Worm (Caenorhabditis elegans) whole organism, L1 larva: Measurements from ENCODE around the gene K08D9.6.
A peak's percentile ranks its signal among the peaks of the same experiment; 100 is the strongest.

ENCODE experiments used
- C04F5.9 ChIP-seq: sonication (generic microtip); optimal IDR thresholded peaks from 2 replicates; lab custom pipeline; 2016; ENCODE audit warnings: missing genetic modification characterization, missing compliant biosample characterization
- C16A3.4 ChIP-seq: fragments of 150-350 bp; optimal IDR thresholded peaks from 2 replicates; lab custom pipeline; 2014; ENCODE audit warnings: missing biosample characterization, missing genetic modification characterization
- Y116A8C.19 ChIP-seq: sonication (generic microtip); optimal IDR thresholded peaks from 2 replicates; lab custom pipeline; 2016; ENCODE audit warnings: missing compliant biosample characterization, missing genetic modification characterization, borderline replicate concordance
- aha-1 ChIP-seq: fragments of 150-350 bp; optimal IDR thresholded peaks from 2 replicates; lab custom pipeline; 2014; ENCODE audit warnings: missing biosample characterization, missing genetic modification characterization
- aly-2 ChIP-seq: fragments of 150-350 bp; optimal IDR thresholded peaks from 2 replicates; lab custom pipeline; 2014; ENCODE audit warnings: missing biosample characterization, missing genetic modification characterization
- ama-1 ChIP-seq: fragments of 150-350 bp; optimal IDR thresholded peaks from 2 replicates; lab custom pipeline; 2014
- blmp-1 ChIP-seq: fragments of 150-350 bp; optimal IDR thresholded peaks from 2 replicates; lab custom pipeline; 2014; ENCODE audit warnings: missing biosample characterization, missing genetic modification characterization
- ceh-8 ChIP-seq: fragments of 200-800 bp; sonication (Bioruptor generic); optimal IDR thresholded peaks from 2 replicates; lab custom pipeline; 2018; ENCODE audit warnings: mild to moderate bottlenecking, missing genetic modification characterization, moderate library complexity, missing compliant biosample characterization
- efl-1 ChIP-seq, 4 experiments: fragments of 150-350 bp; optimal IDR thresholded peaks in 3 of 4; peaks in 1 of 4; 1 replicate in 1 of 4; 2 replicates in 3 of 4; lab custom pipeline; 2014; ENCODE audit warnings: missing biosample characterization in 2 of 4, missing genetic modification characterization in 2 of 4, missing genetic modification reagents in 2 of 4
- elt-2 ChIP-seq: sonication (generic microtip); optimal IDR thresholded peaks from 2 replicates; lab custom pipeline; 2016; ENCODE audit warnings: missing genetic modification characterization, mild to moderate bottlenecking, inconsistent platforms, missing compliant biosample characterization, missing genetic modification reagents
- ets-5 ChIP-seq: fragments of 200-800 bp; sonication (Bioruptor generic); IDR thresholded peaks from 2 replicates; pipeline ENCODE4 v1.3.6; 2022; ENCODE audit warnings: missing genetic modification characterization, missing compliant biosample characterization
- grh-1 ChIP-seq: fragments of 200-800 bp; sonication (Bioruptor generic); IDR thresholded peaks from 2 replicates; pipeline ENCODE4 v1.3.6; 2022; ENCODE audit warnings: missing genetic modification reagents, missing genetic modification characterization, missing compliant biosample characterization
- hlh-4 ChIP-seq: sonication (generic microtip); optimal IDR thresholded peaks from 2 replicates; lab custom pipeline; 2016; ENCODE audit warnings: mild to moderate bottlenecking, missing genetic modification characterization, missing compliant biosample characterization
- isw-1 ChIP-seq: fragments of 200-800 bp; sonication (Bioruptor generic); IDR thresholded peaks from 2 replicates; pipeline ENCODE4 v1.3.6; 2022; ENCODE audit warnings: missing genetic modification characterization, missing compliant biosample characterization
- jun-1 ChIP-seq: fragments of 150-350 bp; optimal IDR thresholded peaks from 2 replicates; lab custom pipeline; 2014; ENCODE audit warnings: missing biosample characterization, missing genetic modification reagents, missing genetic modification characterization
- lin-13 ChIP-seq: fragments of 150-350 bp; optimal IDR thresholded peaks from 2 replicates; lab custom pipeline; 2014; ENCODE audit warnings: missing biosample characterization, missing genetic modification reagents, missing genetic modification characterization
- lin-14 ChIP-seq: fragments of 200-800 bp; sonication (Bioruptor generic); optimal IDR thresholded peaks from 2 replicates; lab custom pipeline; 2018; ENCODE audit warnings: mild to moderate bottlenecking, missing genetic modification characterization, moderate library complexity, missing compliant biosample characterization
- lir-3 ChIP-seq: sonication (generic microtip); optimal IDR thresholded peaks from 2 replicates; lab custom pipeline; 2016; ENCODE audit warnings: mild to moderate bottlenecking, missing genetic modification characterization, moderate library complexity, missing compliant biosample characterization; ENCODE audit not compliant: poor library complexity
- lsy-2 ChIP-seq, 2 experiments: fragments of 150-350 bp; optimal IDR thresholded peaks; 2 replicates each; lab custom pipeline; 2014; ENCODE audit warnings: missing biosample characterization in 2 of 2, missing genetic modification characterization in 2 of 2
- mdl-1 ChIP-seq, 2 experiments: fragments of 150-350 bp; optimal IDR thresholded peaks; 2 replicates each; lab custom pipeline; 2014 to 2017; ENCODE audit warnings: missing biosample characterization in 2 of 2, missing genetic modification characterization in 2 of 2, inconsistent platforms in 1 of 2
- mef-2 ChIP-seq: fragments of 150-350 bp; optimal IDR thresholded peaks from 2 replicates; lab custom pipeline; 2014; ENCODE audit warnings: missing biosample characterization, missing genetic modification characterization
- nhr-11 ChIP-seq: fragments of 150-350 bp; optimal IDR thresholded peaks from 2 replicates; lab custom pipeline; 2014; ENCODE audit warnings: missing biosample characterization, missing genetic modification characterization
- nhr-12 ChIP-seq: sonication (generic microtip); optimal IDR thresholded peaks from 2 replicates; lab custom pipeline; 2017; ENCODE audit warnings: missing biosample characterization, missing genetic modification characterization
- nhr-20 ChIP-seq: sonication (generic microtip); optimal IDR thresholded peaks from 2 replicates; lab custom pipeline; 2016; ENCODE audit warnings: mild to moderate bottlenecking, missing genetic modification characterization, missing compliant biosample characterization
- nhr-28 ChIP-seq: fragments of 150-350 bp; optimal IDR thresholded peaks from 2 replicates; lab custom pipeline; 2014; ENCODE audit warnings: missing biosample characterization, missing genetic modification characterization
- nhr-47 ChIP-seq: sonication (generic microtip); optimal IDR thresholded peaks from 2 replicates; lab custom pipeline; 2016; ENCODE audit warnings: mild to moderate bottlenecking, missing genetic modification characterization, moderate library complexity, missing compliant biosample characterization
- nhr-71 ChIP-seq: sonication (generic microtip); optimal IDR thresholded peaks from 2 replicates; lab custom pipeline; 2016; ENCODE audit warnings: mild to moderate bottlenecking, missing genetic modification characterization, moderate library complexity, missing compliant biosample characterization
- nhr-77 ChIP-seq: fragments of 150-350 bp; optimal IDR thresholded peaks from 2 replicates; lab custom pipeline; 2014; ENCODE audit warnings: missing biosample characterization, missing genetic modification characterization
- pag-3 ChIP-seq: sonication (generic microtip); optimal IDR thresholded peaks from 2 replicates; lab custom pipeline; 2017; ENCODE audit warnings: missing genetic modification characterization, mild to moderate bottlenecking, missing compliant biosample characterization, antibody characterized with exemption, borderline replicate concordance; ENCODE audit not compliant: insufficient read depth
- pax-3 ChIP-seq: fragments of 200-800 bp; sonication (Bioruptor generic); optimal IDR thresholded peaks from 2 replicates; lab custom pipeline; 2018; ENCODE audit warnings: mild to moderate bottlenecking, missing genetic modification characterization, moderate library complexity, missing compliant biosample characterization
- rnt-1 ChIP-seq: sonication (generic microtip); optimal IDR thresholded peaks from 2 replicates; lab custom pipeline; 2016; ENCODE audit warnings: mild to moderate bottlenecking, missing genetic modification characterization, moderate library complexity, missing compliant biosample characterization
- snpc-4 ChIP-seq: fragments of 150-350 bp; optimal IDR thresholded peaks from 2 replicates; lab custom pipeline; 2014; ENCODE audit warnings: missing biosample characterization, missing genetic modification characterization
- swsn-7 ChIP-seq: sonication (generic microtip); optimal IDR thresholded peaks from 2 replicates; lab custom pipeline; 2016; ENCODE audit warnings: missing genetic modification characterization, missing compliant biosample characterization
- tbx-2 ChIP-seq: sonication (generic microtip); optimal IDR thresholded peaks from 2 replicates; lab custom pipeline; 2016; ENCODE audit warnings: missing genetic modification characterization, missing compliant biosample characterization
- unc-30 ChIP-seq: sonication (generic microtip); optimal IDR thresholded peaks from 2 replicates; lab custom pipeline; 2017; ENCODE audit warnings: missing biosample characterization, missing genetic modification characterization
- unc-86 ChIP-seq: sonication (generic microtip); optimal IDR thresholded peaks from 2 replicates; lab custom pipeline; 2016; ENCODE audit warnings: missing genetic modification characterization, missing compliant biosample characterization
- vab-15 ChIP-seq: sonication (generic microtip); optimal IDR thresholded peaks from 2 replicates; lab custom pipeline; 2017; ENCODE audit warnings: missing genotype, mild to moderate bottlenecking, missing genetic modification characterization, missing compliant biosample characterization
- zag-1 ChIP-seq: fragments of 150-350 bp; optimal IDR thresholded peaks from 2 replicates; lab custom pipeline; 2014; ENCODE audit warnings: missing biosample characterization, missing genetic modification characterization
- ztf-11 ChIP-seq, 2 experiments: sonication (generic microtip); optimal IDR thresholded peaks; 2 replicates each; lab custom pipeline; 2016 to 2017; ENCODE audit warnings: missing genetic modification characterization in 2 of 2, missing biosample characterization in 1 of 2, missing compliant biosample characterization in 1 of 2

The K08D9.6 gene

ce11 chrV:3256051-3256450 is 21.3 kb upstream of the K08D9.6 start, which contains the start of gene srt-63:
TSS of gene srt-63 (minus strand) at chrV:3256151.
- TF ChIP-seq nhr-12 (tag; lab: Kevin White, UChicago) (no peak), efl-1 (optimal IDR thresholded peaks at IDR 0.05; lab: Kevin White, UChicago) (no peak), efl-1 (GFP tag; optimal IDR thresholded peaks at IDR 0.05 in 1 of 2; lab: Kevin White, UChicago) (no peak), unc-86 (no peak), blmp-1 (tag; lab: Kevin White, UChicago) (no peak), nhr-20 (tag; lab: Kevin White, UChicago) (no peak), lin-13 (GFP tag; lab: Kevin White, UChicago) (no peak), Y116A8C.19 (no peak), swsn-7 (tag; lab: Kevin White, UChicago) (no peak), lsy-2 (tag; optimal IDR thresholded peaks at IDR 0.05; lab: Kevin White, UChicago) (no peak), zag-1 (no peak), mdl-1 (tag; optimal IDR thresholded peaks at IDR 0.05; lab: Kevin White, UChicago) (no peak), ama-1 (lab: Kevin White, UChicago) (no peak), C04F5.9 (no peak), C16A3.4 (tag; lab: Kevin White, UChicago) (no peak), lin-14 (GFP tag; lab: Kevin White, UChicago) (no peak)
- TF ChIP-seq, all 84 proteins: peak for 0

- no peak for TF ChIP-seq vab-15 (tag; lab: Kevin White, UChicago)
- TF ChIP-seq pag-3 (tag; lab: Kevin White, UChicago): no peak
- no peak for TF ChIP-seq snpc-4
- TF ChIP-seq nhr-28 (tag; lab: Kevin White, UChicago): no peak
- no peak for TF ChIP-seq grh-1 (GFP tag; lab: Robert Waterston, UW)
- no peak for TF ChIP-seq aly-2
- no peak for TF ChIP-seq lsy-2 (tag; optimal IDR thresholded peaks at IDR 0.05; lab: Kevin White, UChicago)
- no peak for TF ChIP-seq mdl-1 (tag; optimal IDR thresholded peaks at IDR 0.05; lab: Kevin White, UChicago)
- no peak for TF ChIP-seq jun-1 (tag; lab: Kevin White, UChicago)
- no peak for TF ChIP-seq aha-1 (tag; lab: Kevin White, UChicago)
- no peak for TF ChIP-seq lir-3 (tag; lab: Kevin White, UChicago)
- no peak for TF ChIP-seq tbx-2 (tag; lab: Kevin White, UChicago)
- TF ChIP-seq ets-5 (GFP tag; lab: Robert Waterston, UW): no peak
- TF ChIP-seq nhr-47 (tag; lab: Kevin White, UChicago): no peak
- TF ChIP-seq swsn-7 (tag; lab: Kevin White, UChicago): no peak
- TF ChIP-seq zag-1: no peak
These were observed 15.4 kb upstream of the K08D9.6 start, which contains the start of gene T28A11.13 for ce11 chrV:3250153-3250552. TSS of gene T28A11.13 (minus strand) at chrV:3250253.

DNA sequence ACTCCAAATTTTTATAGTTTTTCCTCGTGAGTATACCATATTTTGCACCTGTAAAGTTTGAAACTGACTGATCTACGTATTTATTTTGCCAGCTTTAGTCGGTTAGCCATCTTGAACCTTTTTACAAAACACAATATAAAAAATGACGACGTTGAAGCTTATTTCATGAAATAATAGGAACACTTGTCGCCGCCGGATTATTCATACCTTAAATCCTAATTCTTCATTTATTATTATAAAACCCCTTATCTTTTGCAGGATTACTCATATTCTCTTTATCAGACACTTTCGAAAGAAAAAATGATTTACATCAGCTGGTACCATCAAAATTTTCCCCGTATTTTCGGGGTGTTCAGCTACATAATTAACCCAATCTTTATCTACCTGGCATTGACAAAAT is 12.7 kb upstream of the K08D9.6 start, which contains the start of gene srj-8:
TSS of gene srj-8 (plus strand) at position 301 of the 400 bp plus-strand sequence.
- no peak for TF ChIP-seq nhr-71
- no peak for TF ChIP-seq unc-86
- TF ChIP-seq Y116A8C.19: no peak

- no peak for TF ChIP-seq efl-1 (optimal IDR thresholded peaks at IDR 0.05; lab: Kevin White, UChicago)
- peak in 1 of 2 experiments; percentile 55 for TF ChIP-seq efl-1 (GFP tag; optimal IDR thresholded peaks at IDR 0.05 in 1 of 2; lab: Kevin White, UChicago)
- no peak for TF ChIP-seq swsn-7 (tag; lab: Kevin White, UChicago)
- TF ChIP-seq rnt-1 (tag; lab: Kevin White, UChicago): no peak
These were observed 9.9 kb upstream of the K08D9.6 start, which contains the start of gene srj-7 for ce11 chrV:3244703-3245102. TSS of gene srj-7 (plus strand) at chrV:3245003.

DNA sequence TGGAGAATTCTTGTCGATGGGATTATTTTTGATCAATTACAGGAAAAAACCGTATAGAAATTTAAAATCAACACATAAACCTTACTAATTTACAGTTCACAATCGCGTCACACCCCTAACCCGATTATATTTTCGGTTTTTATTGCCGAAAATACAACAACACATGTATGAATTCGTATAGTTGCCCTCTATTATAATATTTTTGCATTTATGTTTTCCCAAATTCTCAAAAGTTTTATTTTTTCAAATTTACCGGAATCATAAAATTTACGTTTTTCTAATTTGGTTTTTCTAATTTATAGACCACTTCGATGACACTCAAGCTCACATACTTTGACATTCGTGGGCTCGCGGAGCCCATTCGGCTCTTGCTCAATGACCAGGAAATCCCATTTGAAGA is 8.2 kb upstream of the K08D9.6 start, which contains the start of gene gst-23:
TSS of gene gst-23 (plus strand) at position 301 of the 400 bp plus-strand sequence.
- TF ChIP-seq ceh-8: no peak

DNA sequence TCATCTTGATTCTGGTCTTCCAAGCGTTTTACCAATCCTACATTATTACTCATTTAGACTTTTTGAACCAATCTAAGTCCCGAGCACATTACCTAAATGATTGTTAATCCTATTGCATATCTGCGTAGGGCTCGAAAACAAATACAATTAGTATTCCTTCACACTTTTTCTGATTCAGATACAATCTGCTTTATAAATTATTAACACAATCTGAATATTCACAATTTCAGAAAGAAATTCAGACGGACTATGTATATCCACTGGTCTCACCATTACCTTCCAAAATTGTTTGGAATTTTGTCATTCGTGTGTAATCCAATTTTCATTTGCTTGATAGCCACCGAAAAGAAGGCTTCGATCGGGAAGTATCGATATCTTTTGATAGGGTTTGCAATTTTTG is 6.4 kb upstream of the K08D9.6 start, which contains the start of gene srj-11:
TSS of gene srj-11 (plus strand) at position 250 of the 400 bp plus-strand sequence.
- TF ChIP-seq swsn-7 (tag; lab: Kevin White, UChicago) (no peak), pax-3 (tag; lab: Kevin White, UChicago) (no peak), nhr-77 (tag; lab: Kevin White, UChicago) (no peak), jun-1 (tag; lab: Kevin White, UChicago) (no peak), hlh-4 (tag; lab: Kevin White, UChicago) (no peak), blmp-1 (tag; lab: Kevin White, UChicago) (no peak), zag-1 (no peak), unc-30 (tag; lab: Kevin White, UChicago) (no peak), pag-3 (tag; lab: Kevin White, UChicago) (no peak), isw-1 (GFP tag; lab: Robert Waterston, UW) (no peak), lin-14 (GFP tag; lab: Kevin White, UChicago) (no peak), ztf-11 (tag; optimal IDR thresholded peaks at IDR 0.05; lab: Kevin White, UChicago) (no peak), elt-2 (tag; lab: Kevin White, UChicago) (no peak), nhr-11 (no peak), mef-2 (tag; lab: Kevin White, UChicago) (no peak)
- TF ChIP-seq, all 84 proteins: peak for 0
